Worm (Caenorhabditis elegans) whole organism, late embryonic: Measurements from ENCODE around the gene pes-10.
A peak's percentile ranks its signal among the peaks of the same experiment; 100 is the strongest.

ENCODE experiments used
- C08G9.2 ChIP-seq: sonication (generic microtip); optimal IDR thresholded peaks from 2 replicates; lab custom pipeline; 2016; ENCODE audit warnings: mild to moderate bottlenecking, missing genetic modification characterization, moderate library complexity, missing compliant biosample characterization
- F13H6.1 ChIP-seq: sonication (generic microtip); optimal IDR thresholded peaks from 2 replicates; lab custom pipeline; 2016; ENCODE audit warnings: missing genetic modification characterization, missing compliant biosample characterization
- T23F11.4 ChIP-seq: fragments of 200-800 bp; sonication (Bioruptor generic); optimal IDR thresholded peaks from 2 replicates; lab custom pipeline; 2018; ENCODE audit warnings: mild to moderate bottlenecking, missing genetic modification characterization, missing compliant biosample characterization
- Y22D7AL.16 ChIP-seq: sonication (generic microtip); optimal IDR thresholded peaks from 2 replicates; lab custom pipeline; 2016; ENCODE audit warnings: missing genetic modification characterization, missing compliant biosample characterization
- ama-1 ChIP-seq: fragments of 150-350 bp; optimal IDR thresholded peaks from 2 replicates; lab custom pipeline; 2014
- ceh-18 ChIP-seq: sonication (generic microtip); optimal IDR thresholded peaks from 2 replicates; lab custom pipeline; 2016; ENCODE audit warnings: missing genetic modification characterization, missing compliant biosample characterization
- ceh-19 ChIP-seq: fragments of 200-800 bp; sonication (Bioruptor generic); optimal IDR thresholded peaks from 2 replicates; lab custom pipeline; 2018; ENCODE audit warnings: mild to moderate bottlenecking, missing genetic modification characterization, missing compliant biosample characterization
- ceh-22 ChIP-seq: sonication (generic microtip); optimal IDR thresholded peaks from 2 replicates; lab custom pipeline; 2017; ENCODE audit warnings: missing biosample characterization, missing genetic modification characterization
- ceh-31 ChIP-seq: sonication (generic microtip); optimal IDR thresholded peaks from 2 replicates; lab custom pipeline; 2016; ENCODE audit warnings: missing genetic modification characterization, missing compliant biosample characterization
- ceh-45 ChIP-seq: fragments of 200-800 bp; sonication (Bioruptor generic); IDR thresholded peaks from 2 replicates; pipeline ENCODE4 v1.3.6; 2022; ENCODE audit warnings: missing genetic modification reagents, missing genetic modification characterization, missing compliant biosample characterization
- ceh-48 ChIP-seq: sonication (generic microtip); optimal IDR thresholded peaks from 2 replicates; lab custom pipeline; 2016; ENCODE audit warnings: missing genetic modification characterization, inconsistent platforms, missing compliant biosample characterization
- ceh-6 ChIP-seq: fragments of 200-800 bp; sonication (Bioruptor generic); optimal IDR thresholded peaks from 2 replicates; lab custom pipeline; 2018; ENCODE audit warnings: mild to moderate bottlenecking, missing genetic modification characterization, missing compliant biosample characterization
- dmd-4 ChIP-seq: sonication (generic microtip); optimal IDR thresholded peaks from 2 replicates; lab custom pipeline; 2016; ENCODE audit warnings: borderline replicate concordance, missing genetic modification characterization, missing compliant biosample characterization
- dve-1 ChIP-seq: sonication (generic microtip); optimal IDR thresholded peaks from 2 replicates; lab custom pipeline; 2017; ENCODE audit warnings: antibody characterized with exemption, mild to moderate bottlenecking, missing genetic modification characterization, missing compliant biosample characterization
- eyg-1 ChIP-seq: sonication (generic microtip); optimal IDR thresholded peaks from 2 replicates; lab custom pipeline; 2016; ENCODE audit warnings: missing genotype, missing genetic modification characterization, missing compliant biosample characterization
- fax-1 ChIP-seq: sonication (generic microtip); optimal IDR thresholded peaks from 2 replicates; lab custom pipeline; 2016; ENCODE audit warnings: missing genotype, missing genetic modification characterization, missing compliant biosample characterization
- fkh-10 ChIP-seq: fragments of 150-350 bp; optimal IDR thresholded peaks from 2 replicates; lab custom pipeline; 2014; ENCODE audit warnings: missing biosample characterization, missing genetic modification reagents, missing genetic modification characterization
- hlh-30 ChIP-seq: sonication (generic microtip); optimal IDR thresholded peaks from 2 replicates; lab custom pipeline; 2017; ENCODE audit warnings: antibody characterized with exemption, missing genetic modification characterization, missing compliant biosample characterization; ENCODE audit not compliant: insufficient read depth
- hlh-6 ChIP-seq: sonication (generic microtip); optimal IDR thresholded peaks from 2 replicates; lab custom pipeline; 2016; ENCODE audit warnings: missing genotype, missing genetic modification characterization, missing compliant biosample characterization
- hlh-8 ChIP-seq: sonication (generic microtip); optimal IDR thresholded peaks from 2 replicates; lab custom pipeline; 2016; ENCODE audit warnings: missing genotype, missing genetic modification characterization, missing compliant biosample characterization
- lim-6 ChIP-seq: sonication (generic microtip); optimal IDR thresholded peaks from 2 replicates; lab custom pipeline; 2016; ENCODE audit warnings: missing genetic modification characterization, missing compliant biosample characterization
- lin-11 ChIP-seq: fragments of 200-800 bp; sonication (Bioruptor generic); optimal IDR thresholded peaks from 2 replicates; lab custom pipeline; 2018; ENCODE audit warnings: mild to moderate bottlenecking, missing genetic modification characterization, missing compliant biosample characterization
- mec-3 ChIP-seq: sonication (generic microtip); optimal IDR thresholded peaks from 2 replicates; lab custom pipeline; 2016; ENCODE audit warnings: borderline replicate concordance, missing genetic modification characterization, missing compliant biosample characterization
- nfya-1 ChIP-seq: sonication (generic microtip); optimal IDR thresholded peaks from 2 replicates; lab custom pipeline; 2017; ENCODE audit warnings: missing genetic modification characterization, mild to moderate bottlenecking, missing compliant biosample characterization, antibody characterized with exemption, moderate library complexity
- nhr-11 ChIP-seq: fragments of 150-350 bp; optimal IDR thresholded peaks from 2 replicates; lab custom pipeline; 2014; ENCODE audit warnings: missing biosample characterization, missing genetic modification characterization
- odd-2 ChIP-seq: sonication (generic microtip); optimal IDR thresholded peaks from 2 replicates; lab custom pipeline; 2017; ENCODE audit warnings: antibody characterized with exemption, mild to moderate bottlenecking, missing genetic modification characterization, missing compliant biosample characterization
- pag-3 ChIP-seq: sonication (generic microtip); optimal IDR thresholded peaks from 2 replicates; lab custom pipeline; 2016; ENCODE audit warnings: missing compliant biosample characterization, missing genetic modification characterization, borderline replicate concordance
- pat-9 ChIP-seq: fragments of 200-800 bp; sonication (Bioruptor generic); optimal IDR thresholded peaks from 2 replicates; lab custom pipeline; 2018; ENCODE audit warnings: mild to moderate bottlenecking, missing genetic modification characterization, moderate library complexity, missing compliant biosample characterization
- pha-2 ChIP-seq: sonication (generic microtip); optimal IDR thresholded peaks from 2 replicates; lab custom pipeline; 2017; ENCODE audit warnings: mild to moderate bottlenecking, missing genetic modification characterization, missing compliant biosample characterization
- ref-2 ChIP-seq: sonication (generic microtip); optimal IDR thresholded peaks from 2 replicates; lab custom pipeline; 2016; ENCODE audit warnings: missing genetic modification characterization, missing compliant biosample characterization
- rnt-1 ChIP-seq: sonication (generic microtip); optimal IDR thresholded peaks from 2 replicates; lab custom pipeline; 2016; ENCODE audit warnings: missing genetic modification characterization, missing compliant biosample characterization
- sdc-2 ChIP-seq: sonication (generic microtip); optimal IDR thresholded peaks from 2 replicates; lab custom pipeline; 2016; ENCODE audit warnings: missing genotype, missing genetic modification characterization, missing compliant biosample characterization
- syd-9 ChIP-seq: sonication (generic microtip); optimal IDR thresholded peaks from 2 replicates; lab custom pipeline; 2016; ENCODE audit warnings: mild to moderate bottlenecking, missing genetic modification characterization, moderate library complexity, missing compliant biosample characterization
- unc-3 ChIP-seq, 2 experiments: fragments of 200-800 bp in 1 of 2; sonication (Bioruptor generic) in 1 of 2; sonication (generic microtip) in 1 of 2; conservative IDR thresholded peaks in 1 of 2; optimal IDR thresholded peaks in 1 of 2; 2 replicates each; pipeline versions ENCODE4 v1.3.6 to Lab custom; 2016 to 2022; ENCODE audit warnings: missing compliant biosample characterization in 2 of 2, missing genetic modification characterization in 2 of 2, missing genetic modification reagents in 1 of 2
- unc-42 ChIP-seq: sonication (generic microtip); optimal IDR thresholded peaks from 2 replicates; lab custom pipeline; 2016; ENCODE audit warnings: missing genotype, missing genetic modification characterization, missing compliant biosample characterization
- unc-86 ChIP-seq: sonication (generic microtip); optimal IDR thresholded peaks from 2 replicates; lab custom pipeline; 2016; ENCODE audit warnings: missing genetic modification characterization, missing compliant biosample characterization
- zip-5 ChIP-seq: sonication (generic microtip); optimal IDR thresholded peaks from 2 replicates; lab custom pipeline; 2016; ENCODE audit warnings: missing genetic modification characterization, missing compliant biosample characterization
- ztf-16 ChIP-seq: sonication (generic microtip); optimal IDR thresholded peaks from 2 replicates; lab custom pipeline; 2017; ENCODE audit warnings: missing genetic modification characterization, missing compliant biosample characterization

The pes-10 gene

DNA sequence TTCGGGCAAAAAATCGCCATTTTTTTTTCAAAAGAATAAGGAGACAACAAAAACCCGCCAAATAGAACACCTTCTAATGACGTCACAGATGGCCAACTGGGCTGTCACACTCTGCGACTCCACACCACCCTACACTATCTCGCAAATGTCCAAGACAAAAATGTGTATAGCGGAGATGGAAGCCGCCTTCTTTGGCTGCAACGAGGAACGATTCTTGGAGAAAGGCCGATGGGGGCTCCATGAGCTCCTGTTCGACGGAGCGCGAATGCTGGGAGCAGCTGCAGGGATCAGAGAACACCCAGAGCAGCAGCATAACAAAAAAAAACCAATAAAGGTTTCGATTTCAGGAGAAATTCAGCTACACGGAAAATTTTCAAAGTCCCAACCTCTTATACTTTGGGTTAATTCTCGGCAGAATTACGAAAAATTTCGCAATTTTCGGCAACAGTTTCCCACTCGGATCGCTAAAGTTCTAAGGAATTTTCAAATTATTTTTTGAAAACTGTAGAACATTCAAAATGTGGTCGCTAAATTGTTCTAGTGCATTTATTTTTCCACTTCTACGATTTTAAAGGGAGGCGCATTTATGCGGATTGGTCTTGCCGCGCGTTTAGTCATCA lies 41.8 kb downstream of the pes-10 start (continued):
- TF ChIP-seq C08G9.2 (no peak), zip-5 (tag; lab: Kevin White, UChicago) (no peak), pha-2 (no peak), lim-6 (tag; lab: Kevin White, UChicago) (no peak), pat-9 (tag; lab: Kevin White, UChicago) (no peak), ceh-31 (peak; percentile 39), fax-1 (tag; lab: Kevin White, UChicago) (no peak), ceh-6 (GFP tag; lab: Kevin White, UChicago) (no peak), ama-1 (lab: Kevin White, UChicago) (no peak), unc-3 (GFP tag; conservative IDR thresholded peaks at IDR 0.05; lab: Robert Waterston, UW) (no peak), unc-3 (tag; optimal IDR thresholded peaks at IDR 0.05; lab: Kevin White, UChicago) (no peak), unc-86 (tag; lab: Kevin White, UChicago) (no peak), hlh-8 (no peak), eyg-1 (tag; lab: Kevin White, UChicago) (no peak), hlh-6 (tag; lab: Kevin White, UChicago) (peak; percentile 60), unc-42 (tag; lab: Kevin White, UChicago) (peak; percentile 10), ceh-22 (tag; lab: Kevin White, UChicago) (no peak), odd-2 (tag; lab: Kevin White, UChicago) (no peak), syd-9 (tag; lab: Kevin White, UChicago) (no peak), T23F11.4 (GFP tag; lab: Kevin White, UChicago) (no peak), dve-1 (tag; lab: Kevin White, UChicago) (no peak)
- TF ChIP-seq, all 69 proteins: peak for 6

ce11 chrII:12805161-12805560 lies 42.5 kb downstream of the pes-10 start, which contains the start of the genes Y46G5A.18 and Y46G5A.47:
Gene Y46G5A.18, minus strand, starts transcription at chrII:12805261.
Gene Y46G5A.47, minus strand, starts transcription at chrII:12805306.
- TF ChIP-seq mec-3 (tag; lab: Kevin White, UChicago) (no peak), ceh-48 (tag; lab: Kevin White, UChicago) (peak; percentile 64)

- TF ChIP-seq rnt-1 (tag; lab: Kevin White, UChicago) (peak; percentile 24), nfya-1 (tag; lab: Kevin White, UChicago) (peak; percentile 2), ceh-45 (no peak)
These were observed 47.6 kb downstream of the pes-10 start for ce11 chrII:12799927-12800522.

- TF ChIP-seq fkh-10 (GFP tag; lab: Kevin White, UChicago) (no peak), dmd-4 (tag; lab: Kevin White, UChicago) (no peak), C08G9.2 (no peak), sdc-2 (tag; lab: Kevin White, UChicago) (no peak), mec-3 (tag; lab: Kevin White, UChicago) (no peak), lin-11 (tag; lab: Kevin White, UChicago) (no peak), Y22D7AL.16 (tag; lab: Kevin White, UChicago) (no peak), ceh-19 (GFP tag; lab: Kevin White, UChicago) (no peak), hlh-30 (no peak), ztf-16 (no peak), ceh-31 (no peak), dve-1 (tag; lab: Kevin White, UChicago) (no peak), nhr-11 (tag; lab: Kevin White, UChicago) (no peak), ref-2 (tag; lab: Kevin White, UChicago) (no peak), fax-1 (tag; lab: Kevin White, UChicago) (no peak), pag-3 (tag; lab: Kevin White, UChicago) (no peak), ceh-18 (no peak), ceh-48 (tag; lab: Kevin White, UChicago) (no peak), F13H6.1 (tag; lab: Kevin White, UChicago) (no peak), zip-5 (tag; lab: Kevin White, UChicago) (no peak)
These were observed 48.3 kb downstream of the pes-10 start for ce11 chrII:12799364-12799763.
